Comparison of ENCODE assay signal across 5 fruit fly cellular contexts in the genomic region with DNA sequence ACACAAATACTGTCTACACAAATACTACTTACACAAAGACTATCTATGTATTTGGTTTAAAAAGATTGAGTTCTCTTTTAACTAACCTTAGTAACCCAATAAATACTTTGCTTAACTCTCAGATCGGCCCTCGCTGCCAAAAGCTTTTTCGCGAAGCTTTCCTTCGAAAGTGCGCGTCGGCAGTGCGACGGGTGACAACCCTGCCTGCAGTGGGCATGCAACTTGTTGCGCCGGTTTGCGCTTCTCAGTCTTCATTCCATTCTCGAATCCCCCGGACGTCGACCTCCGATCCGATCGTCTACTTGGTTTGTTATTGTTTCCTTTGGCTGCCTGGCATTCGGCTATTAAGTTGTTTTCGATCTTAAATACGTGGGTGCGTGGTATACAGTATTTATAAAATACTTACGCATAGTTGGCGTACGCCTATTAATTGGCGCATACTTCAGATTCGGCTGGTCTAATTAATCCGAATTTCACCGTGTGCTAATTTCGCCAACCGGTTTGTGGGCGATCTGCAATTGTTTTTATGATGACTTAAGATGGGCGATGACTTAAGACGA.
TF ChIP-seq lines count a peak whose summit lies in the region.

A gene (plus strand): TSS at position 243 of the 560 bp plus-strand sequence.

- no peak for TF ChIP-seq CTCF in whole organism, embryonic (GFP tag; optimal IDR thresholded peaks at IDR 0.05; lab: Kevin White, UChicago)

TF ChIP-seq in whole organism, adult, 20 proteins besides CTCF, POLR2A, EP300 and RAD21:
- TF ChIP-seq Crg-1 (GFP tag; optimal IDR thresholded peaks at IDR 0.05; lab: Kevin White, UChicago) (no peak), ovo (GFP tag; optimal IDR thresholded peaks at IDR 0.05; lab: Kevin White, UChicago) (no peak), Mnt (GFP tag; optimal IDR thresholded peaks at IDR 0.05; lab: Kevin White, UChicago) (peak; percentile 27), CG5204 (GFP tag; optimal IDR thresholded peaks at IDR 0.05; lab: Kevin White, UChicago) (peak; percentile 6), CG12768 (GFP tag; optimal IDR thresholded peaks at IDR 0.05; lab: Kevin White, UChicago) (peak; percentile 49), bab1 (GFP tag; optimal IDR thresholded peaks at IDR 0.05; lab: Kevin White, UChicago) (peak; percentile 28), CG14711 (tag; optimal IDR thresholded peaks at IDR 0.05; lab: Kevin White, UChicago) (peak; percentile 94)

TF ChIP-seq in whole organism, embryonic, 481 proteins besides CTCF, POLR2A, EP300 and RAD21 (continues in another document):
- peak; percentile 48 for TF ChIP-seq CG2120 (GFP tag; optimal IDR thresholded peaks at IDR 0.05; lab: Kevin White, UChicago)
- TF ChIP-seq NFAT (GFP tag; IDR thresholded peaks at IDR 0.05; lab: Robert Waterston, UW) = no peak
- TF ChIP-seq CG4617 (GFP tag; optimal IDR thresholded peaks at IDR 0.05; lab: Kevin White, UChicago; ENCODE audit: borderline replicate concordance) = no peak
- TF ChIP-seq CG17328 (GFP tag; IDR thresholded peaks at IDR 0.05; lab: Robert Waterston, UW) = peak; percentile 38; the same call in 1 of the 2 replicates
- TF ChIP-seq Optix (GFP tag; IDR thresholded peaks at IDR 0.05; lab: Robert Waterston, UW) = no peak
- no peak for TF ChIP-seq CG14710 (tag; optimal IDR thresholded peaks at IDR 0.05; lab: Kevin White, UChicago)
- no peak for TF ChIP-seq unpg (GFP tag; optimal IDR thresholded peaks at IDR 0.05; lab: Kevin White, UChicago)
- TF ChIP-seq Rfx (GFP tag; IDR thresholded peaks at IDR 0.05; lab: Robert Waterston, UW) = 0 out of 2 replicates have a peak, but pooled peaks have one; percentile 6
- no peak for TF ChIP-seq z (GFP tag; IDR thresholded peaks at IDR 0.05; lab: Robert Waterston, UW)
- TF ChIP-seq schlank (tag; optimal IDR thresholded peaks at IDR 0.05; lab: Kevin White, UChicago) = no peak
- no peak for TF ChIP-seq p53 (GFP tag; optimal IDR thresholded peaks at IDR 0.05; lab: Kevin White, UChicago)
- TF ChIP-seq CG4424 (GFP tag; optimal IDR thresholded peaks at IDR 0.05; lab: Kevin White, UChicago) = no peak
- no peak for TF ChIP-seq CG17361 (GFP tag; IDR thresholded peaks at IDR 0.05; lab: Robert Waterston, UW)
- 0 out of 2 replicates have a peak, but pooled peaks have one; percentile 48 for TF ChIP-seq CG42726 (GFP tag; IDR thresholded peaks at IDR 0.05; lab: Robert Waterston, UW; ENCODE audit: partially characterized antibody)
- TF ChIP-seq Elba2 (GFP tag; optimal IDR thresholded peaks at IDR 0.05; lab: Kevin White, UChicago) = no peak
- TF ChIP-seq CG11247 (GFP tag; IDR thresholded peaks at IDR 0.05; lab: Robert Waterston, UW) = no peak
- TF ChIP-seq ranshi (GFP tag; IDR thresholded peaks at IDR 0.05; lab: Robert Waterston, UW) = no peak
- TF ChIP-seq CG12391 (tag; optimal IDR thresholded peaks at IDR 0.05; lab: Kevin White, UChicago) = peak; percentile 21

TF ChIP-seq in whole organism, prepupa, 60 proteins besides CTCF, POLR2A, EP300 and RAD21 (continues in another document):
- TF ChIP-seq Hr4 (GFP tag; optimal IDR thresholded peaks at IDR 0.05; lab: Kevin White, UChicago) (no peak), CG1621 (tag; optimal IDR thresholded peaks at IDR 0.05; lab: Kevin White, UChicago) (peak; percentile 1), OdsH (GFP tag; optimal IDR thresholded peaks at IDR 0.05; lab: Kevin White, UChicago) (no peak), Eip93F (GFP tag; optimal IDR thresholded peaks at IDR 0.05; lab: Kevin White, UChicago) (no peak), CG11902 (GFP tag; optimal IDR thresholded peaks at IDR 0.05; lab: Kevin White, UChicago) (no peak), CG15336 (GFP tag; IDR thresholded peaks at IDR 0.05; lab: Robert Waterston, UW) (peak; percentile 56; the same call in 1 of the 2 replicates), spab (GFP tag; optimal IDR thresholded peaks at IDR 0.05; lab: Kevin White, UChicago) (no peak), Sox102F (GFP tag; optimal IDR thresholded peaks at IDR 0.05; lab: Kevin White, UChicago) (peak; percentile 51), Hr39 (GFP tag; optimal IDR thresholded peaks at IDR 0.05; lab: Kevin White, UChicago) (no peak), CG6276 (GFP tag; optimal IDR thresholded peaks at IDR 0.05; lab: Kevin White, UChicago) (no peak), esn (GFP tag; optimal IDR thresholded peaks at IDR 0.05; lab: Kevin White, UChicago) (peak; percentile 16), CG34406 (GFP tag; optimal IDR thresholded peaks at IDR 0.05; lab: Kevin White, UChicago) (peak; percentile 8), lz (GFP tag; optimal IDR thresholded peaks at IDR 0.05; lab: Kevin White, UChicago) (no peak), CG31627 (GFP tag; optimal IDR thresholded peaks at IDR 0.05; lab: Kevin White, UChicago) (no peak), CG11294 (GFP tag; IDR thresholded peaks at IDR 0.05; lab: Robert Waterston, UW) (no peak), CG32006 (GFP tag; optimal IDR thresholded peaks at IDR 0.05; lab: Kevin White, UChicago) (no peak), svp (GFP tag; lab: Kevin White, UChicago) (peak; percentile 92), eg (GFP tag; IDR thresholded peaks at IDR 0.05; lab: Robert Waterston, UW) (peak; percentile 51; the same call in 1 of the 3 replicates), CG4318 (GFP tag; optimal IDR thresholded peaks at IDR 0.05; lab: Kevin White, UChicago) (no peak), CG16779 (tag; optimal IDR thresholded peaks at IDR 0.05; lab: Kevin White, UChicago) (no peak), Eip75B (GFP tag; optimal IDR thresholded peaks at IDR 0.05; lab: Kevin White, UChicago) (no peak)

TF ChIP-seq in whole organism, pupa, 21 proteins besides CTCF, POLR2A, EP300 and RAD21:
- TF ChIP-seq CG10348 (GFP tag; IDR thresholded peaks at IDR 0.05; lab: Robert Waterston, UW) = no peak
- TF ChIP-seq D1 (tag; optimal IDR thresholded peaks at IDR 0.05; lab: Kevin White, UChicago) = peak; percentile 37
- no peak for TF ChIP-seq CG32121 (GFP tag; IDR thresholded peaks at IDR 0.05; lab: Robert Waterston, UW)
- peak; percentile 97 for TF ChIP-seq EcR (GFP tag; optimal IDR thresholded peaks at IDR 0.05; lab: Kevin White, UChicago)
- TF ChIP-seq CG34367 (tag; optimal IDR thresholded peaks at IDR 0.05; lab: Kevin White, UChicago) = no peak
- no peak for TF ChIP-seq CG8301 (tag; optimal IDR thresholded peaks at IDR 0.05; lab: Kevin White, UChicago)
- TF ChIP-seq gl (tag; optimal IDR thresholded peaks at IDR 0.05; lab: Kevin White, UChicago) = no peak
- peak; percentile 48; the same call in 1 of the 2 replicates for TF ChIP-seq Ets98B (GFP tag; IDR thresholded peaks at IDR 0.05; lab: Robert Waterston, UW)
- TF ChIP-seq Pif1A (GFP tag; optimal IDR thresholded peaks at IDR 0.05; lab: Kevin White, UChicago) = no peak
- TF ChIP-seq CG12605 (GFP tag; IDR thresholded peaks at IDR 0.05; lab: Robert Waterston, UW) = peak; percentile 92
- TF ChIP-seq fd96Ca (GFP tag; IDR thresholded peaks at IDR 0.05; lab: Robert Waterston, UW) = peak; percentile 51; the same call in 1 of the 3 replicates
- TF ChIP-seq CG13204 (GFP tag; optimal IDR thresholded peaks at IDR 0.05; lab: Kevin White, UChicago) = no peak
- peak; percentile 14 for TF ChIP-seq Snoo (tag; optimal IDR thresholded peaks at IDR 0.05; lab: Kevin White, UChicago)
- no peak for TF ChIP-seq rn (GFP tag; IDR thresholded peaks at IDR 0.05; lab: Robert Waterston, UW)

TF ChIP-seq in whole organism, wandering third instar larva, 38 proteins besides CTCF, POLR2A, EP300 and RAD21:
- peak; percentile 65 for TF ChIP-seq Dif (GFP tag; optimal IDR thresholded peaks at IDR 0.05; lab: Kevin White, UChicago; ENCODE audit: partially characterized antibody)
- no peak for TF ChIP-seq dl (GFP tag; optimal IDR thresholded peaks at IDR 0.05; lab: Kevin White, UChicago; ENCODE audit: insufficient read depth in 1 of 2, partially characterized antibody in 2 of 2)
- TF ChIP-seq fru (GFP tag; optimal IDR thresholded peaks at IDR 0.05; lab: Kevin White, UChicago) = peak; percentile 6
- no peak for TF ChIP-seq brk (GFP tag; optimal IDR thresholded peaks at IDR 0.05; lab: Kevin White, UChicago)
- TF ChIP-seq Myc (optimal IDR thresholded peaks at IDR 0.05; lab: Kevin White, UChicago) = no peak
- TF ChIP-seq Hr83 (GFP tag; optimal IDR thresholded peaks at IDR 0.05; lab: Kevin White, UChicago; ENCODE audit: poor library complexity, severe bottlenecking) = peak; percentile 55
- TF ChIP-seq jim (GFP tag; optimal IDR thresholded peaks at IDR 0.05; lab: Kevin White, UChicago) = no peak
- no peak for TF ChIP-seq Jra (GFP tag; optimal IDR thresholded peaks at IDR 0.05; lab: Kevin White, UChicago)
- no peak for TF ChIP-seq lola (GFP tag; optimal IDR thresholded peaks at IDR 0.05; lab: Kevin White, UChicago)
- no peak for TF ChIP-seq Hnf4 (GFP tag; optimal IDR thresholded peaks at IDR 0.05; lab: Kevin White, UChicago)
- TF ChIP-seq CG9705 (GFP tag; optimal IDR thresholded peaks at IDR 0.05; lab: Kevin White, UChicago) = no peak
- no peak for TF ChIP-seq Rel (GFP tag; optimal IDR thresholded peaks at IDR 0.05; lab: Kevin White, UChicago)
- TF ChIP-seq Rel (tag; optimal IDR thresholded peaks at IDR 0.05; lab: Kevin White, UChicago) = peak; percentile 58
- TF ChIP-seq HLH106 (tag; optimal IDR thresholded peaks at IDR 0.05; lab: Kevin White, UChicago) = peak; percentile 28
- no peak for TF ChIP-seq Sp1 (GFP tag; optimal IDR thresholded peaks at IDR 0.05; lab: Kevin White, UChicago)
- TF ChIP-seq h (GFP tag; optimal IDR thresholded peaks at IDR 0.05; lab: Kevin White, UChicago) = peak; percentile 39
- TF ChIP-seq sv (GFP tag; optimal IDR thresholded peaks at IDR 0.05; lab: Kevin White, UChicago) = no peak
- TF ChIP-seq woc (GFP tag; optimal IDR thresholded peaks at IDR 0.05; lab: Kevin White, UChicago) = peak; percentile 77
- no peak for TF ChIP-seq br (GFP tag; optimal IDR thresholded peaks at IDR 0.05; lab: Kevin White, UChicago)
- no peak for TF ChIP-seq Abd-B (GFP tag; optimal IDR thresholded peaks at IDR 0.05; lab: Kevin White, UChicago)
- TF ChIP-seq rgr (GFP tag; optimal IDR thresholded peaks at IDR 0.05; lab: Kevin White, UChicago) = peak; percentile 53
- no peak for TF ChIP-seq ey (GFP tag; optimal IDR thresholded peaks at IDR 0.05; lab: Kevin White, UChicago)
- TF ChIP-seq foxo (GFP tag; optimal IDR thresholded peaks at IDR 0.05; lab: Kevin White, UChicago) = peak in 1 of 2 experiments; percentile 14
- no peak for TF ChIP-seq psq (GFP tag; optimal IDR thresholded peaks at IDR 0.05; lab: Kevin White, UChicago)
